Worm (Caenorhabditis elegans) whole organism, late embryonic: ENCODE results near the gene clec-140.

Experiments
- F13H6.1 ChIP-seq: sonication (generic microtip); optimal IDR thresholded peaks from 2 replicates; lab custom pipeline; 2016; ENCODE audit warnings: missing genetic modification characterization, missing compliant biosample characterization
- ceh-45 ChIP-seq: fragments of 200-800 bp; sonication (Bioruptor generic); IDR thresholded peaks from 2 replicates; pipeline ENCODE4 v1.3.6; 2022; ENCODE audit warnings: missing genetic modification reagents, missing genetic modification characterization, missing compliant biosample characterization
- ceh-6 ChIP-seq: fragments of 200-800 bp; sonication (Bioruptor generic); optimal IDR thresholded peaks from 2 replicates; lab custom pipeline; 2018; ENCODE audit warnings: mild to moderate bottlenecking, missing genetic modification characterization, missing compliant biosample characterization
- ets-4 ChIP-seq: sonication (generic microtip); optimal IDR thresholded peaks from 2 replicates; lab custom pipeline; 2016; ENCODE audit warnings: missing genetic modification characterization, missing compliant biosample characterization
- fkh-10 ChIP-seq: fragments of 150-350 bp; optimal IDR thresholded peaks from 2 replicates; lab custom pipeline; 2014; ENCODE audit warnings: missing biosample characterization, missing genetic modification reagents, missing genetic modification characterization
- hlh-15 ChIP-seq: sonication (generic microtip); optimal IDR thresholded peaks from 2 replicates; lab custom pipeline; 2016; ENCODE audit warnings: missing genetic modification characterization, missing compliant biosample characterization
- hlh-30 ChIP-seq: sonication (generic microtip); optimal IDR thresholded peaks from 2 replicates; lab custom pipeline; 2017; ENCODE audit warnings: antibody characterized with exemption, missing genetic modification characterization, missing compliant biosample characterization; ENCODE audit not compliant: insufficient read depth
- nfya-1 ChIP-seq: sonication (generic microtip); optimal IDR thresholded peaks from 2 replicates; lab custom pipeline; 2017; ENCODE audit warnings: missing genetic modification characterization, mild to moderate bottlenecking, missing compliant biosample characterization, antibody characterized with exemption, moderate library complexity
- nhr-11 ChIP-seq: fragments of 150-350 bp; optimal IDR thresholded peaks from 2 replicates; lab custom pipeline; 2014; ENCODE audit warnings: missing biosample characterization, missing genetic modification characterization
- pag-3 ChIP-seq: sonication (generic microtip); optimal IDR thresholded peaks from 2 replicates; lab custom pipeline; 2016; ENCODE audit warnings: missing compliant biosample characterization, missing genetic modification characterization, borderline replicate concordance
- pat-9 ChIP-seq: fragments of 200-800 bp; sonication (Bioruptor generic); optimal IDR thresholded peaks from 2 replicates; lab custom pipeline; 2018; ENCODE audit warnings: mild to moderate bottlenecking, missing genetic modification characterization, moderate library complexity, missing compliant biosample characterization
- pqm-1 ChIP-seq: sonication (generic microtip); optimal IDR thresholded peaks from 2 replicates; lab custom pipeline; 2016; ENCODE audit warnings: missing genetic modification characterization, missing compliant biosample characterization
- sdc-2 ChIP-seq: sonication (generic microtip); optimal IDR thresholded peaks from 2 replicates; lab custom pipeline; 2016; ENCODE audit warnings: missing genotype, missing genetic modification characterization, missing compliant biosample characterization
- tbx-2 ChIP-seq: sonication (generic microtip); optimal IDR thresholded peaks from 2 replicates; lab custom pipeline; 2016; ENCODE audit warnings: missing genetic modification characterization, missing compliant biosample characterization

ce11 chrII:4675481-4675880 is 2.6 kb downstream of the clec-140 start, which contains the start of gene T05A7.3:
- TF ChIP-seq ceh-6 (GFP tag; lab: Kevin White, UChicago), result no peak
- TF ChIP-seq nfya-1 (tag; lab: Kevin White, UChicago), result no peak
- TF ChIP-seq hlh-30 (tag; lab: Kevin White, UChicago), result no peak
- TF ChIP-seq nhr-11, result no peak
- TF ChIP-seq pqm-1 (tag; lab: Kevin White, UChicago), result no peak
- TF ChIP-seq sdc-2 (tag; lab: Kevin White, UChicago), result no peak
- no peak for TF ChIP-seq fkh-10 (GFP tag; lab: Kevin White, UChicago)
- TF ChIP-seq hlh-15 (tag; lab: Kevin White, UChicago), result no peak
- no peak for TF ChIP-seq pag-3 (tag; lab: Kevin White, UChicago)
- no peak for TF ChIP-seq ets-4
- TF ChIP-seq F13H6.1 (tag; lab: Kevin White, UChicago), result no peak
- no peak for TF ChIP-seq pat-9 (tag; lab: Kevin White, UChicago)
- TF ChIP-seq ceh-45, result no peak
- TF ChIP-seq tbx-2 (tag; lab: Kevin White, UChicago), result no peak
